Fruit fly (Drosophila melanogaster) whole organism, prepupa: ENCODE data around the gene CG5828.

Experiments used
- CG10631 ChIP-seq: fragments of 200-800 bp; sonication (Bioruptor generic); optimal IDR thresholded peaks from 2 replicates; lab custom pipeline; 2016; ENCODE audit warnings: missing biosample characterization, missing genetic modification characterization
- CG10669 ChIP-seq: fragments of 200-800 bp; sonication (Bioruptor generic); optimal IDR thresholded peaks from 3 replicates; lab custom pipeline; 2018; ENCODE audit warnings: missing biosample characterization, mild to moderate bottlenecking, missing genetic modification characterization, moderate library complexity
- CG1621 ChIP-seq: fragments of 200-800 bp; sonication (Bioruptor generic); optimal IDR thresholded peaks from 3 replicates; lab custom pipeline; 2018; ENCODE audit warnings: missing biosample characterization, mild to moderate bottlenecking, missing genetic modification characterization
- CG16779 ChIP-seq: fragments of 200-800 bp; sonication (Bioruptor generic); optimal IDR thresholded peaks from 3 replicates; lab custom pipeline; 2017; ENCODE audit warnings: missing biosample characterization, mild to moderate bottlenecking, missing genetic modification characterization
- CG3032 ChIP-seq: fragments of 200-800 bp; optimal IDR thresholded peaks from 2 replicates; lab custom pipeline; 2019; ENCODE audit warnings: missing biosample characterization, mild to moderate bottlenecking, missing genetic modification characterization, moderate library complexity
- CG31627 ChIP-seq: fragments of 200-800 bp; sonication (Bioruptor generic); optimal IDR thresholded peaks from 3 replicates; lab custom pipeline; 2016; ENCODE audit warnings: missing biosample characterization, missing genetic modification characterization
- CG34406 ChIP-seq: fragments of 200-800 bp; sonication (Bioruptor generic); optimal IDR thresholded peaks from 3 replicates; lab custom pipeline; 2016; ENCODE audit warnings: missing biosample characterization, missing genetic modification characterization
- CG6163 ChIP-seq: fragments of 200-800 bp; sonication (Bioruptor generic); IDR thresholded peaks from 3 replicates; pipeline ENCODE4 v1.3.6; 2022; ENCODE audit warnings: missing biosample characterization, missing genetic modification characterization
- CG6276 ChIP-seq: fragments of 200-800 bp; sonication (Bioruptor generic); optimal IDR thresholded peaks from 2 replicates; lab custom pipeline; 2017; ENCODE audit warnings: missing biosample characterization, mild to moderate bottlenecking, missing genetic modification characterization
- CG6808 ChIP-seq: fragments of 200-800 bp; sonication (Bioruptor generic); optimal IDR thresholded peaks from 3 replicates; lab custom pipeline; 2017; ENCODE audit warnings: missing biosample characterization, missing genetic modification characterization, mild to moderate bottlenecking, moderate library complexity, missing genetic modification reagents
- CG6854 ChIP-seq: fragments of 200-800 bp; sonication (Bioruptor generic); optimal IDR thresholded peaks from 2 replicates; lab custom pipeline; 2017; ENCODE audit warnings: missing biosample characterization, mild to moderate bottlenecking, missing genetic modification characterization
- CG7368 ChIP-seq: fragments of 200-800 bp; sonication (Bioruptor generic); optimal IDR thresholded peaks from 3 replicates; lab custom pipeline; 2016; ENCODE audit warnings: missing biosample characterization, missing genetic modification characterization
- CG8119 ChIP-seq: fragments of 200-800 bp; sonication (Bioruptor generic); IDR thresholded peaks from 3 replicates; pipeline ENCODE4 v1.3.6; 2022; ENCODE audit warnings: missing biosample characterization, missing genetic modification characterization
- CG8319 ChIP-seq: fragments of 200-800 bp; sonication (Bioruptor generic); optimal IDR thresholded peaks from 3 replicates; lab custom pipeline; 2016; ENCODE audit warnings: missing biosample characterization, missing genetic modification characterization
- CG9139 ChIP-seq: fragments of 200-800 bp; sonication (Bioruptor generic); optimal IDR thresholded peaks from 3 replicates; lab custom pipeline; 2017; ENCODE audit warnings: missing biosample characterization, mild to moderate bottlenecking, missing genetic modification characterization
- Eip75B ChIP-seq: fragments of 200-800 bp; sonication (Bioruptor generic); optimal IDR thresholded peaks from 3 replicates; lab custom pipeline; 2016; ENCODE audit warnings: missing biosample characterization, missing genetic modification characterization
- Eip78C ChIP-seq: fragments of 200-800 bp; sonication (Bioruptor generic); peaks from one replicate; lab custom pipeline; 2016; ENCODE audit warnings: missing biosample characterization, missing genetic modification characterization
- Eip93F ChIP-seq: fragments of 200-800 bp; sonication (Bioruptor generic); optimal IDR thresholded peaks from 2 replicates; lab custom pipeline; 2016; ENCODE audit warnings: missing biosample characterization, mild to moderate bottlenecking, missing genetic modification characterization
- Ets21C ChIP-seq: fragments of 200-800 bp; sonication (Bioruptor generic); optimal IDR thresholded peaks from 3 replicates; lab custom pipeline; 2016; ENCODE audit warnings: missing biosample characterization, missing genetic modification characterization
- Ets96B ChIP-seq: fragments of 200-800 bp; optimal IDR thresholded peaks from 2 replicates; lab custom pipeline; 2019; ENCODE audit warnings: missing biosample characterization, mild to moderate bottlenecking, missing genetic modification characterization, moderate library complexity
- Hr39 ChIP-seq: fragments of 200-800 bp; sonication (Bioruptor generic); optimal IDR thresholded peaks from 2 replicates; lab custom pipeline; 2016; ENCODE audit warnings: missing biosample characterization, missing genetic modification characterization
- Hr4 ChIP-seq: fragments of 200-800 bp; sonication (Bioruptor generic); optimal IDR thresholded peaks from 3 replicates; lab custom pipeline; 2016; ENCODE audit warnings: missing biosample characterization, missing genetic modification characterization
- Lpt ChIP-seq: fragments of 200-800 bp; sonication (Bioruptor generic); optimal IDR thresholded peaks from 3 replicates; lab custom pipeline; 2016; ENCODE audit warnings: missing biosample characterization, missing genetic modification characterization
- Met ChIP-seq: fragments of 200-800 bp; sonication (Bioruptor generic); optimal IDR thresholded peaks from 3 replicates; lab custom pipeline; 2016; ENCODE audit warnings: missing biosample characterization, missing genetic modification characterization
- achi ChIP-seq: fragments of 200-800 bp; sonication (Bioruptor generic); optimal IDR thresholded peaks from 3 replicates; lab custom pipeline; 2016; ENCODE audit warnings: missing biosample characterization, missing genetic modification characterization
- cyc ChIP-seq: fragments of 200-800 bp; sonication (Bioruptor generic); optimal IDR thresholded peaks from 3 replicates; lab custom pipeline; 2016; ENCODE audit warnings: missing biosample characterization, missing genetic modification characterization
- dac ChIP-seq: fragments of 200-800 bp; sonication (Bioruptor generic); optimal IDR thresholded peaks from 2 replicates; lab custom pipeline; 2017; ENCODE audit warnings: missing biosample characterization, mild to moderate bottlenecking, missing genetic modification characterization
- eg ChIP-seq: fragments of 200-800 bp; sonication (Bioruptor generic); IDR thresholded peaks from 3 replicates; pipeline ENCODE4 v1.3.6; 2022; ENCODE audit warnings: missing biosample characterization, missing genetic modification characterization
- esn ChIP-seq: fragments of 200-800 bp; sonication (Bioruptor generic); optimal IDR thresholded peaks from 2 replicates; lab custom pipeline; 2016; ENCODE audit warnings: missing biosample characterization, mild to moderate bottlenecking, missing genetic modification characterization, moderate library complexity
- fkh ChIP-seq: fragments of 200-800 bp; sonication (Bioruptor generic); optimal IDR thresholded peaks from 3 replicates; lab custom pipeline; 2017; ENCODE audit warnings: missing biosample characterization, mild to moderate bottlenecking, missing genetic modification characterization, moderate library complexity
- pdm3 ChIP-seq: fragments of 200-800 bp; sonication (Bioruptor generic); optimal IDR thresholded peaks from 3 replicates; lab custom pipeline; 2016; ENCODE audit warnings: missing biosample characterization, missing genetic modification characterization
- spab ChIP-seq: fragments of 200-800 bp; sonication (Bioruptor generic); optimal IDR thresholded peaks from 2 replicates; lab custom pipeline; 2017; ENCODE audit warnings: missing biosample characterization, mild to moderate bottlenecking, missing genetic modification characterization, missing genetic modification reagents
- ss ChIP-seq, 2 experiments: fragments of 200-800 bp; sonication (Bioruptor generic); optimal IDR thresholded peaks; 2 replicates in 1 of 2; 3 replicates in 1 of 2; lab custom pipeline; 2017 to 2018; ENCODE audit warnings: mild to moderate bottlenecking in 2 of 2, missing biosample characterization in 2 of 2, missing genetic modification characterization in 2 of 2, moderate library complexity in 1 of 2
- vri ChIP-seq: fragments of 200-800 bp; sonication (Bioruptor generic); optimal IDR thresholded peaks from 3 replicates; lab custom pipeline; 2016; ENCODE audit warnings: missing biosample characterization, mild to moderate bottlenecking, missing genetic modification characterization

The CG5828 gene

DNA sequence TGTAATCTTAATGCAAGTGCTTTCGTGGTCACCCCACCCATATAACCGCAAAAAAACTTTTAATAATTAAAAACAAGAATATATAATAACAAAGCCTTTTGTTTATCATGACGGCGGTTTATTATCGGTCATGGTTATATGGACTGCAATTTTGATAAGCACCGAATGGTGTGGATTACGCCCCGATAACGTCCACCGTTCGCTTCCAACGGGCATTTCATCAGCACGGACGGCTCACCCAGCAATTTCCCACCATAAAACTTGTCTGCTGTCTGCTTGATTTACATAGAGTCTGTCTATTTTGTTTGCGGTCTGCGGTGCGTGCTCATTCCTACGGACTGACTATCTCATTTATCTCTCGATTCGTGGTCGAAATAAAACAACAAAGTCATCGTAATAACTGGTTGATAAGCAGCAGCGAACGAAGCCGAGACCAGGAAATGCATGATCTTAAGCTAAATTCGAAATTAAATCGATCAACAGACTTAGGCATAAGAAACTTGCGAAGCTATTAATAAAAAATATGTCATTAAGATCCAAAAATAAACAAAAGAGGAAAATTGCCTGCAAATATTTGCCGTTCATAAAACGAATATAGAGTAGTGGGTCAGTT is 1.7 kb downstream of the CG5828 start:
- TF ChIP-seq Hr4 (GFP tag; lab: Kevin White, UChicago) (no peak), Lpt (GFP tag; lab: Kevin White, UChicago) (no peak), eg (GFP tag; lab: Robert Waterston, UW) (no peak), vri (peak; percentile 77), Eip78C (GFP tag; lab: Kevin White, UChicago) (peak; percentile 29), CG3032 (tag; lab: Kevin White, UChicago) (no peak), fkh (GFP tag; lab: Kevin White, UChicago) (peak; percentile 53), Eip93F (GFP tag; lab: Kevin White, UChicago) (peak; percentile 69)

DNA sequence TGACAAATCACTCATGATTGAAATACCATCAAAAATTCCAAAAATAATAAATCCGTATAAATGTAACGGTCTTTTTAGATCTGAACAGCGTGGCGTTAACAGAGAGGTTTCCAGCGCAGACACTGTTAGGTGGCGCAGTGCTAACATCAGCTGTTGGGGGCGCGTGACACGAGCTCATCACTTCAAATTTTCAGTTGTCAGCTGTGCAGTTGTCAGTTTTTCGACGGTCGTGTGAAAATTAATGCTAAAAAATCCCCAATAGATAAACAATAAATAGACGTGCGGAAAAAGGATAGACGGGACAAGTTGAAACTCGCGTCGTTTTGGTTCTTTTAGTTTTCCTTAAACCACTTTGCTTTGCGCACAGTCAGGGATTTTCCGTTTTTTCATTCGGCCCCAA is 2.4 kb downstream of the CG5828 start, which contains the start of gene CG4230:
CG4230 (plus strand) TSS at position 6 of the 400 bp plus-strand sequence.
- TF ChIP-seq achi (GFP tag; lab: Kevin White, UChicago) (peak; percentile 87), Eip78C (GFP tag; lab: Kevin White, UChicago) (peak; percentile 52), CG1621 (tag; lab: Kevin White, UChicago) (peak; percentile 71), esn (GFP tag; lab: Kevin White, UChicago) (peak; percentile 5), Ets21C (GFP tag; lab: Kevin White, UChicago) (no peak)
- TF ChIP-seq, all 60 proteins: peak for 4

DNA sequence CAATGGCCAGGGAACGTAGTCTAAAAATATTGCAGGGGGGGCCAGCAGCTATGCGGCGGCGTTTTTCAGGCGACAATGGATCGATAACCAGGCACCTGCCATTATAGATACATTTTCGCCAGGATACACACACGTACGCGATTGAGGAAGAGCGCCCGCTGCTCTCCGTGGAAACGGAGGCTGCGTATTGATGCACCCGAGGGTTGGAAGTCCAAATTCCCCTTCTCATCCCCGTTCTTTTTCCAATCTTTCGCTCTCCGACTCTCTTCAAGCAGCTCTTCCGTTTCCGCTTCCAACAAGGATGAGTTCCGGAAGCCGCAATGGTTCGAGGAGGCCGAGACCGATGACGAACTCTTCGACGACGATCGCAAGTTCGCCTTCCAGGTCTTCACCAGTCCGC is 3.0 kb downstream of the CG5828 start:
- no peak for TF ChIP-seq CG6276 (GFP tag; lab: Kevin White, UChicago)
- peak; percentile 11 for TF ChIP-seq CG9139 (GFP tag; lab: Kevin White, UChicago)
- TF ChIP-seq pdm3 (GFP tag; lab: Kevin White, UChicago) = no peak
- peak; percentile 50 for TF ChIP-seq Eip78C (GFP tag; lab: Kevin White, UChicago)

dm6 chr2L:5099790-5100360 is 6.1 kb downstream of the CG5828 start, which contains the start of gene ND-13A:
ND-13A (minus strand) TSS chr2L:5100288.
- TF ChIP-seq CG9139 (GFP tag; lab: Kevin White, UChicago) (no peak), achi (GFP tag; lab: Kevin White, UChicago) (peak; percentile 99), Eip75B (no peak), CG7368 (GFP tag; lab: Kevin White, UChicago) (no peak), CG16779 (tag; lab: Kevin White, UChicago) (no peak), dac (GFP tag; lab: Kevin White, UChicago) (no peak), ss (GFP tag; optimal IDR thresholded peaks at IDR 0.05; lab: Kevin White, UChicago) (no peak), vri (peak; percentile 16), CG6808 (no peak), Hr39 (GFP tag; lab: Kevin White, UChicago) (no peak), CG6854 (GFP tag; lab: Kevin White, UChicago) (peak; percentile 27)

DNA sequence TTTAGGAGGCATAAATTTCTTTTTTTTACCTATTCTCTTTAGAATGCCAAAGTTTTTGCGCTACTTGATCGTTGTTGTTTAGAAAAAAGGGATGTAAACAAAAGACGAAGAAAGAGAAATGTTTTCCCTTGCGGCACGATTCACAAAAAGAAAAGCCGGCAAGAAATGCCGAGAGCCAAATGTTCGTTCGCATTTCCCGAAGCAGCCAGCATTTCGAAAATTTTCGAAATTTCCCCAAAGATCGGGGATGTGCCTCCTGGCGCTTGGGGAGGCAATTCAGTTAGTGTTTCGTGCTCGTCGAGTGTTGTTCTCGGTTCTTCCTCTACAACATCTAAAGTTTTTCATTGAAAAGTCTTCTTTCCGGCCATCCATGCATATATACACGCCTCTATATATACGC is 6.8 kb downstream of the CG5828 start, which contains the start of gene Msp300:
Msp300 (plus strand) TSS at position 301 of the 400 bp plus-strand sequence.
- TF ChIP-seq CG8119 (GFP tag; lab: Robert Waterston, UW) = no peak
- TF ChIP-seq, all 60 proteins: peak for 0

dm6 chr2L:5103733-5104132 is 10.0 kb downstream of the CG5828 start:
- TF ChIP-seq CG6808 (no peak), cyc (GFP tag; lab: Kevin White, UChicago) (no peak), pdm3 (GFP tag; lab: Kevin White, UChicago) (no peak), dac (GFP tag; lab: Kevin White, UChicago) (no peak), Ets96B (tag; lab: Kevin White, UChicago) (no peak), CG6163 (no peak), CG34406 (no peak), CG10631 (GFP tag; lab: Kevin White, UChicago) (no peak), spab (GFP tag; lab: Kevin White, UChicago) (no peak), CG31627 (GFP tag; lab: Kevin White, UChicago) (no peak), Hr4 (GFP tag; lab: Kevin White, UChicago) (no peak), Ets21C (GFP tag; lab: Kevin White, UChicago) (no peak), CG3032 (tag; lab: Kevin White, UChicago) (no peak), Met (no peak), CG8319 (GFP tag; lab: Kevin White, UChicago) (no peak), CG10669 (GFP tag; lab: Kevin White, UChicago) (no peak), eg (GFP tag; lab: Robert Waterston, UW) (no peak), ss (GFP tag; optimal IDR thresholded peaks at IDR 0.05; lab: Kevin White, UChicago) (no peak)
